Worm (Caenorhabditis elegans) whole organism, young adult: ENCODE data around the gene R10E11.6.

Experiments used
- F49E8.2 ChIP-seq: sonication (generic microtip); optimal IDR thresholded peaks from 3 replicates; lab custom pipeline; 2017; ENCODE audit warnings: missing genetic modification characterization, mild to moderate bottlenecking, missing compliant biosample characterization, antibody characterized with exemption, moderate library complexity; ENCODE audit not compliant: insufficient read depth
- Y53G8AR.9 ChIP-seq: fragments of 200-800 bp; sonication (Bioruptor generic); conservative IDR thresholded peaks from 2 replicates; pipeline ENCODE4 v1.3.6; 2022; ENCODE audit warnings: missing genetic modification reagents, missing genetic modification characterization, missing compliant biosample characterization
- bed-1 ChIP-seq: fragments of 200-800 bp; sonication (Bioruptor generic); IDR thresholded peaks from 2 replicates; pipeline ENCODE4 v1.3.6; 2022; ENCODE audit warnings: missing genetic modification reagents, missing genetic modification characterization, missing compliant biosample characterization
- hsf-1 ChIP-seq: fragments of 200-800 bp; sonication (Bioruptor generic); IDR thresholded peaks from 2 replicates; pipeline ENCODE4 v1.3.6; 2022; ENCODE audit warnings: missing genetic modification reagents, missing genetic modification characterization, missing compliant biosample characterization
- nfyb-1 ChIP-seq: fragments of 200-800 bp; sonication (Bioruptor generic); IDR thresholded peaks from 2 replicates; pipeline ENCODE4 v1.3.6; 2022; ENCODE audit warnings: missing genetic modification reagents, missing genetic modification characterization, missing compliant biosample characterization
- nhr-27 ChIP-seq: fragments of 200-800 bp; sonication (Bioruptor generic); optimal IDR thresholded peaks from 2 replicates; lab custom pipeline; 2018; ENCODE audit warnings: mild to moderate bottlenecking, missing genetic modification characterization, moderate library complexity, missing compliant biosample characterization
- snpc-1.1 ChIP-seq: sonication (generic microtip); optimal IDR thresholded peaks from 2 replicates; lab custom pipeline; 2017; ENCODE audit warnings: missing genetic modification characterization, mild to moderate bottlenecking, missing compliant biosample characterization, antibody characterized with exemption, moderate library complexity, missing genotype, missing genetic modification reagents; ENCODE audit not compliant: insufficient read depth
- unc-130 ChIP-seq: sonication (generic microtip); optimal IDR thresholded peaks from 2 replicates; lab custom pipeline; 2016; ENCODE audit warnings: missing genetic modification reagents, missing genetic modification characterization, missing compliant biosample characterization
- ztf-28 ChIP-seq: fragments of 200-800 bp; sonication (Bioruptor generic); IDR thresholded peaks from 2 replicates; pipeline ENCODE4 v1.3.6; 2022; ENCODE audit warnings: missing genetic modification reagents, missing genetic modification characterization, missing compliant biosample characterization

ce11 chrIII:9793592-9794417 lies 11.0 kb downstream of the R10E11.6 start, which contains the start of the genes R10E11.9 and mcm-6:
- no peak for TF ChIP-seq Y53G8AR.9 (GFP tag; lab: Robert Waterston, UW)
- no peak for TF ChIP-seq ztf-28 (GFP tag; lab: Robert Waterston, UW)
- no peak for TF ChIP-seq nhr-27 (tag; lab: Kevin White, UChicago)
- TF ChIP-seq nfyb-1 (GFP tag; lab: Robert Waterston, UW): no peak
- TF ChIP-seq F49E8.2 (tag; lab: Kevin White, UChicago): no peak
- no peak for TF ChIP-seq bed-1 (GFP tag; lab: Robert Waterston, UW)
- TF ChIP-seq hsf-1 (GFP tag; lab: Robert Waterston, UW): no peak
- peak; percentile 37 for TF ChIP-seq unc-130 (GFP tag; lab: Kevin White, UChicago)
- TF ChIP-seq snpc-1.1 (tag; lab: Kevin White, UChicago): no peak
